Worm (Caenorhabditis elegans) whole organism, early embryonic: Measurements from ENCODE around the gene C29E4.14.

Experiments
- B0310.2 ChIP-seq: sonication (generic microtip); optimal IDR thresholded peaks from 2 replicates; lab custom pipeline; 2016; ENCODE audit warnings: mild to moderate bottlenecking, missing genetic modification characterization, missing compliant biosample characterization
- F13C5.2 ChIP-seq: sonication (generic microtip); optimal IDR thresholded peaks from 2 replicates; lab custom pipeline; 2017; ENCODE audit warnings: mild to moderate bottlenecking, missing genetic modification characterization, inconsistent platforms, missing compliant biosample characterization
- aly-1 ChIP-seq: sonication (generic microtip); optimal IDR thresholded peaks from 2 replicates; lab custom pipeline; 2016; ENCODE audit warnings: missing genetic modification characterization, missing compliant biosample characterization
- ama-1 ChIP-seq: fragments of 150-350 bp; optimal IDR thresholded peaks from 2 replicates; lab custom pipeline; 2014
- ceh-13 ChIP-seq: fragments of 200-800 bp; sonication (Bioruptor generic); optimal IDR thresholded peaks from 2 replicates; lab custom pipeline; 2018; ENCODE audit warnings: mild to moderate bottlenecking, missing genetic modification characterization, missing compliant biosample characterization
- ceh-36 ChIP-seq: sonication (generic microtip); optimal IDR thresholded peaks from 2 replicates; lab custom pipeline; 2016; ENCODE audit warnings: missing genetic modification characterization, inconsistent platforms, missing compliant biosample characterization
- ets-7 ChIP-seq: sonication (generic microtip); optimal IDR thresholded peaks from 2 replicates; lab custom pipeline; 2016; ENCODE audit warnings: missing genotype, missing genetic modification characterization, missing compliant biosample characterization
- flt-1 ChIP-seq: fragments of 200-800 bp; sonication (Bioruptor generic); IDR thresholded peaks from 2 replicates; pipeline ENCODE4 v1.3.6; 2022; ENCODE audit warnings: missing genetic modification characterization, missing compliant biosample characterization
- hmbx-1 ChIP-seq: sonication (generic microtip); optimal IDR thresholded peaks from 2 replicates; lab custom pipeline; 2016; ENCODE audit warnings: mild to moderate bottlenecking, missing genetic modification characterization, missing compliant biosample characterization
- hmg-4 ChIP-seq: fragments of 200-800 bp; sonication (Bioruptor generic); optimal IDR thresholded peaks from 2 replicates; lab custom pipeline; 2018; ENCODE audit warnings: mild to moderate bottlenecking, missing genetic modification characterization, missing compliant biosample characterization
- hnd-1 ChIP-seq: sonication (generic microtip); optimal IDR thresholded peaks from 2 replicates; lab custom pipeline; 2016; ENCODE audit warnings: missing genetic modification characterization, missing compliant biosample characterization
- pes-1 ChIP-seq: fragments of 200-800 bp; sonication (Bioruptor generic); IDR thresholded peaks from 2 replicates; pipeline ENCODE4 v1.3.6; 2022; ENCODE audit warnings: missing genetic modification reagents, missing genetic modification characterization, missing compliant biosample characterization
- scrt-1 ChIP-seq: fragments of 200-800 bp; sonication (Bioruptor generic); IDR thresholded peaks from 2 replicates; pipeline ENCODE4 v1.3.6; 2022; ENCODE audit warnings: missing genetic modification characterization, missing compliant biosample characterization
- sea-1 ChIP-seq: fragments of 200-800 bp; sonication (Bioruptor generic); conservative IDR thresholded peaks from 2 replicates; pipeline ENCODE4 v1.3.6; 2022; ENCODE audit warnings: missing genetic modification characterization, missing compliant biosample characterization
- tbx-11 ChIP-seq: fragments of 200-800 bp; sonication (Bioruptor generic); IDR thresholded peaks from 2 replicates; pipeline ENCODE4 v1.3.6; 2022; ENCODE audit warnings: missing genetic modification characterization, missing compliant biosample characterization
- tbx-37 ChIP-seq: fragments of 200-800 bp; sonication (Bioruptor generic); conservative IDR thresholded peaks from 2 replicates; pipeline ENCODE4 v1.3.6; 2022; ENCODE audit warnings: missing genetic modification reagents, missing genetic modification characterization, missing compliant biosample characterization
- tra-4 ChIP-seq: sonication (generic microtip); optimal IDR thresholded peaks from 2 replicates; lab custom pipeline; 2017; ENCODE audit warnings: missing genetic modification characterization, missing compliant biosample characterization

C29E4.14 gene

ce11 chrIII:7884863-7885262, 35.1 kb upstream of the C29E4.14 start, which contains the start of gene ZK688.11:
Gene ZK688.11 (minus strand): TSS chrIII:7884963.
- TF ChIP-seq tbx-11: no peak

- TF ChIP-seq hmg-4 (GFP tag; lab: Kevin White, UChicago): no peak
- TF ChIP-seq ets-7 (tag; lab: Kevin White, UChicago): no peak
These were observed 30.9 kb upstream of the C29E4.14 start for ce11 chrIII:7889036-7889435.

ce11 chrIII:7891573-7892306, 28.2 kb upstream of the C29E4.14 start, which contains the start of the genes ZK688.5 and fahd-1:
Gene ZK688.5 (minus strand): TSS chrIII:7891623.
Gene fahd-1 (plus strand): TSS chrIII:7892256.
- TF ChIP-seq pes-1 (GFP tag; lab: Robert Waterston, UW): no peak
- no peak for TF ChIP-seq tra-4 (tag; lab: Kevin White, UChicago)
- TF ChIP-seq hmbx-1: no peak
- TF ChIP-seq ceh-36 (tag; lab: Kevin White, UChicago): no peak
- TF ChIP-seq aly-1 (tag; lab: Kevin White, UChicago): no peak
- no peak for TF ChIP-seq ama-1 (lab: Kevin White, UChicago)
- TF ChIP-seq tbx-37 (GFP tag; lab: Robert Waterston, UW): no peak
- peak; percentile 10 for TF ChIP-seq F13C5.2
- peak; percentile 58; the same call in 1 of the 2 replicates for TF ChIP-seq sea-1 (GFP tag; lab: Robert Waterston, UW)
- TF ChIP-seq ceh-13 (GFP tag; lab: Kevin White, UChicago): no peak
- TF ChIP-seq B0310.2 (tag; lab: Kevin White, UChicago): no peak

ce11 chrIII:7892333-7892732, 27.6 kb upstream of the C29E4.14 start:
- TF ChIP-seq ceh-13 (GFP tag; lab: Kevin White, UChicago) (no peak), scrt-1 (GFP tag; lab: Robert Waterston, UW) (no peak), F13C5.2 (no peak), sea-1 (GFP tag; lab: Robert Waterston, UW) (no peak), tra-4 (tag; lab: Kevin White, UChicago) (no peak), hmbx-1 (no peak), ets-7 (tag; lab: Kevin White, UChicago) (no peak)

- TF ChIP-seq scrt-1 (GFP tag; lab: Robert Waterston, UW): no peak
- no peak for TF ChIP-seq flt-1 (GFP tag; lab: Robert Waterston, UW)
- no peak for TF ChIP-seq sea-1 (GFP tag; lab: Robert Waterston, UW)
- no peak for TF ChIP-seq tbx-11
- TF ChIP-seq tra-4 (tag; lab: Kevin White, UChicago): no peak
- TF ChIP-seq hmbx-1: no peak
- no peak for TF ChIP-seq ceh-36 (tag; lab: Kevin White, UChicago)
- TF ChIP-seq hmg-4 (GFP tag; lab: Kevin White, UChicago): no peak
- no peak for TF ChIP-seq ets-7 (tag; lab: Kevin White, UChicago)
- no peak for TF ChIP-seq pes-1 (GFP tag; lab: Robert Waterston, UW)
- TF ChIP-seq aly-1 (tag; lab: Kevin White, UChicago): no peak
- no peak for TF ChIP-seq B0310.2 (tag; lab: Kevin White, UChicago)
- TF ChIP-seq hnd-1: no peak
- TF ChIP-seq tbx-37 (GFP tag; lab: Robert Waterston, UW): no peak
- no peak for TF ChIP-seq ceh-13 (GFP tag; lab: Kevin White, UChicago)
- no peak for TF ChIP-seq ama-1 (lab: Kevin White, UChicago)
- TF ChIP-seq F13C5.2: no peak
These were observed 26.7 kb upstream of the C29E4.14 start for ce11 chrIII:7893224-7893623.

- TF ChIP-seq aly-1 (tag; lab: Kevin White, UChicago) (no peak), ceh-36 (tag; lab: Kevin White, UChicago) (no peak), hnd-1 (no peak), ceh-13 (GFP tag; lab: Kevin White, UChicago) (no peak), hmbx-1 (no peak), hmg-4 (GFP tag; lab: Kevin White, UChicago) (no peak), tbx-37 (GFP tag; lab: Robert Waterston, UW) (no peak), flt-1 (GFP tag; lab: Robert Waterston, UW) (no peak), ama-1 (lab: Kevin White, UChicago) (no peak), F13C5.2 (no peak), scrt-1 (GFP tag; lab: Robert Waterston, UW) (no peak)
These were observed 25.2 kb upstream of the C29E4.14 start, which contains the start of gene ZK688.4 for ce11 chrIII:7894724-7895123. Gene ZK688.4 (plus strand): TSS chrIII:7895024.

ce11 chrIII:7896925-7897324, 23.0 kb upstream of the C29E4.14 start, which contains the start of gene ZK688.10:
Gene ZK688.10 (minus strand): TSS chrIII:7897025.
- TF ChIP-seq tra-4 (tag; lab: Kevin White, UChicago) (no peak), ama-1 (lab: Kevin White, UChicago) (no peak), ceh-36 (tag; lab: Kevin White, UChicago) (no peak), aly-1 (tag; lab: Kevin White, UChicago) (no peak), sea-1 (GFP tag; lab: Robert Waterston, UW) (no peak), scrt-1 (GFP tag; lab: Robert Waterston, UW) (no peak), F13C5.2 (no peak)

- no peak for TF ChIP-seq F13C5.2
- TF ChIP-seq scrt-1 (GFP tag; lab: Robert Waterston, UW): no peak
- TF ChIP-seq ceh-36 (tag; lab: Kevin White, UChicago): no peak
These were observed 22.2 kb upstream of the C29E4.14 start for ce11 chrIII:7897733-7898132.
